Fruit fly (Drosophila melanogaster) S2 (cell line): ENCODE results near the gene Pde6.

Experiments used
- CG8478 ChIP-seq: fragments of >200 bp; optimal IDR thresholded peaks from 2 replicates; lab custom pipeline; 2018
- CTCF ChIP-seq, 2 experiments: fragments of >200 bp; optimal IDR thresholded peaks; 2 replicates each; lab custom pipeline; 2018

DNA sequence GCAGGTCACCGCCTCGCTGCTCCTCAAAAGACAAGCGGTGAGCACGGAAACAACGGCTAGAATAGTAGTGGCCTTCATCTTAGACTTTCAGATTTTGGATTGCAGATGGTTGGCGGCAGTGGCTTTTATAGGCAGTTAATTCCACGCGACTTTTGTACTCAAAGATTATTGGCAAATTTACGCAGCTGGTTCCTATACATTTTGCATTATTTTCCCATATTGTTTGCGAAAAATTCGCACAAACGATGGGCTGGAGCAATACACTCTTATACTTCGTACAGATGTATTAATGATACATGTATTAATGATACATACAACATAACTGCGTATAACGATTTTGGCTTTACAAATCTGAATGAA is 6.6 kb upstream of the Pde6 start, which contains the start of gene CG8087:
- TF ChIP-seq CTCF (optimal IDR thresholded peaks at IDR 0.05; lab: Kevin White, UChicago) (no peak), CG8478 (lab: Kevin White, UChicago) (no peak)
